Worm (Caenorhabditis elegans): ENCODE data around the gene fbxb-99.

- no peak for TF ChIP-seq nhr-10 (tag; optimal IDR thresholded peaks at IDR 0.05)
- no peak for TF ChIP-seq R02D3.7 (tag; optimal IDR thresholded peaks at IDR 0.05)
- no peak for TF ChIP-seq ama-1 (optimal IDR thresholded peaks at IDR 0.05)
- TF ChIP-seq ztf-11 (tag; optimal IDR thresholded peaks at IDR 0.05) = no peak
- no peak for TF ChIP-seq ztf-4 (tag; optimal IDR thresholded peaks at IDR 0.05)
- TF ChIP-seq lin-13 (GFP tag; optimal IDR thresholded peaks at IDR 0.05) = no peak
- TF ChIP-seq lsy-2 (tag; optimal IDR thresholded peaks at IDR 0.05) = no peak
- TF ChIP-seq snpc-4 (tag; optimal IDR thresholded peaks at IDR 0.05) = no peak
- TF ChIP-seq nhr-237 (tag; optimal IDR thresholded peaks at IDR 0.05) = no peak
Observed at ce11 chrII:3779463-3779862, 13.8 kb downstream of the fbxb-99 start, which contains the start of gene T24E12.11.
